Fruit fly (Drosophila melanogaster): ENCODE measurements around the gene east.

east gene

dm6 chrX:2010010-2010873 lies at the start of gene east:
Gene east, plus strand, starts transcription at chrX:2010860.
- no peak for TF ChIP-seq CG8478 (optimal IDR thresholded peaks at IDR 0.05)
- TF ChIP-seq psq (optimal IDR thresholded peaks at IDR 0.05): peak; percentile 15
- no peak for TF ChIP-seq usp (GFP tag; optimal IDR thresholded peaks at IDR 0.05)
- no peak for TF ChIP-seq pan (optimal IDR thresholded peaks at IDR 0.05)
- TF ChIP-seq EcR (GFP tag; optimal IDR thresholded peaks at IDR 0.05): no peak
- peak; percentile 72 for TF ChIP-seq Dll (optimal IDR thresholded peaks at IDR 0.05)

DNA sequence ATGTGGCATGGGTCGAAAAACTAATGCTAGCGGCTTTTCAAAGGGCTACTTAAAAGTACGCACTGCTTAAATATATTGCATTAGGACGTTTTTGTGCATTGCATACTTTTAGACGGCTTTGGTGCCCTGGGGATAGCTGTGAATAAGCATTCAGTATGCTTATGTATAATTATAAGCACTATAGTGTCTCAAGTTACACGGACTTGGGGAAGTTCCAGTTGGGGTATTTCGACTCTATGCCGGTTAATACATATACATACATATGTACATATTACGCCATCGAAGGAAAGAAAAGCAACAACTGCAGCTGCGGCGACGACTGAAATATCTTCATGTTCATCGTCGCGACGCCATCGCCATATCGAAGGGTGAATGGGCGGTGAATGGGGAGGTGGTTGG lies 47.5 kb upstream of the east start:
- no peak for TF ChIP-seq pan (optimal IDR thresholded peaks at IDR 0.05)
- no peak for TF ChIP-seq EcR (GFP tag; optimal IDR thresholded peaks at IDR 0.05)
- TF ChIP-seq CG8478 (optimal IDR thresholded peaks at IDR 0.05): no peak
- TF ChIP-seq Dll (optimal IDR thresholded peaks at IDR 0.05): no peak
- TF ChIP-seq psq (optimal IDR thresholded peaks at IDR 0.05): no peak
- TF ChIP-seq usp (GFP tag; optimal IDR thresholded peaks at IDR 0.05): no peak

DNA sequence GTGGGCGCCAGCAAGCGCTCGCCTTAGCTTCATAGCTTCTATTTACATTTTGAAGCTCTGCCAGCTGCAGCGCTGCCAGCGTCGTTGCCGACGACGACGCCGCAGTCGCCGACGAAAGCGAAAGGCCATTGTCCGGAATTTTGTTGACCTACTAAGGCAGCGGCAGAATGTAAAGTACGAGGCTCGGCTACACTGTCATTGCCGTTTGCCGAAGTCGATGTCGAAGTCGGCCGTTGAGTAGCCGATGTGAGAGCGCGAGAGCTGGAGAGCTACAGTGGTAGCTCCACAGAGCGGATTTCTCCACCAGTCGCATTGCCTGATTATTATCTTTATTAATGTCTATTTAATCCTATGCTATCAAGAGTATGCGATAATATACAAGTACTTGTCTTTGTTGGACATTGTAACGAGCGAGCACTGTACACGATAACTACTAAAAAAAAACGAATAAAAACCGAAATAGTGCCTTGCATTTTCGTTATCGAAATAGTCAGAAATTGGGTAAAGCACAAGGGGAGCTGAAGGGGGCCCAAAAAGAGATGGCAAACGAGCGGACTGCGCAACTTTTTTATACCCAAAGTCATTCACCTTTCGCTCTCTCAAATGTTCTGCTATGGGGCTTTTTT lies 47.0 kb upstream of the east start:
- TF ChIP-seq psq (optimal IDR thresholded peaks at IDR 0.05) (no peak), EcR (GFP tag; optimal IDR thresholded peaks at IDR 0.05) (peak in 1 of 2 experiments; percentile 7)

DNA sequence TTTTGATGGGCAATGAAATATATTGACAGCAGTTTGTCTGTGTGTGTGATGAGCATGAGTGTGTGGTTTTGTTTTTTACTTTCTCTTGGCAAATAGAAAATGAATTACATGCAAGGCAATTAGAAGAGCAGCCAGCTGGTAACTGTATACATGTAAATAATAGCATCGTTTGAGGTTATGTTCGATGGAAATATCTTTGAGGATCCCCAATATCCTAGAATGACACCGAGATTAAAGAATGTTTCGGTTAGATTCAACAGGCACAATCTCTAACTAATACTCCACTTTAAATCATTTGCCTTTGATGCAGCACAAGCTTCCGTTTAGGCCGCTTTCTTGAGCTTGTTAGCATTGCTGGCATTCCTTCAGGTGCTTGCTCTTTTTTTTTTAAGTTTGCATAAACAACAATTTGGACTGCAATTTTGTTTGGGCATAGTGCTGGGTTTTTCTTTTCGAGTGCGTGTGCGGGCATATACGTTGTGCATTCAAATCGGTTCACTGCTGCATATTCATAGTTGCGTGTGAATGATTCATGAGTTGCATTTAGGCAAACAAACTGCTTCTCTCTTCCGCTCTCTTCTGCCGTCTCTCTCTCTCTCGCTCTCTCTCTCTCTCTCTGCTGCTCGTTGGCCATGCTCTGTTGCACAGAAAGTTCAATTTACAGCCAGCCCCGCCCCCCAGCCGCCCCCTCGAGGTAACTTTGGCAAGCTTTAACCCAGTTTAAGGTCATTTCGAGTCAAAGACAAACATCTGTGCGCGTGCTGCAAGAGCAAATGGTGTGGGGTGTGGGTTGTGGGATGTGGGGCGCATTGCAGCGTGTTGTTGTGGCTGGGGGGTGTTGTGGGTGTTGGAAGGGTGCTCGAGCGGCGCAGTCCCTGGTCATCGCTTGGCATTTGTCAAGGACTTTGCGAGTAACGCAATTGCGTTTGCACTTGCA lies 46.0 kb upstream of the east start:
- TF ChIP-seq Dll (optimal IDR thresholded peaks at IDR 0.05) (peak; percentile 8), usp (GFP tag; optimal IDR thresholded peaks at IDR 0.05) (no peak)

DNA sequence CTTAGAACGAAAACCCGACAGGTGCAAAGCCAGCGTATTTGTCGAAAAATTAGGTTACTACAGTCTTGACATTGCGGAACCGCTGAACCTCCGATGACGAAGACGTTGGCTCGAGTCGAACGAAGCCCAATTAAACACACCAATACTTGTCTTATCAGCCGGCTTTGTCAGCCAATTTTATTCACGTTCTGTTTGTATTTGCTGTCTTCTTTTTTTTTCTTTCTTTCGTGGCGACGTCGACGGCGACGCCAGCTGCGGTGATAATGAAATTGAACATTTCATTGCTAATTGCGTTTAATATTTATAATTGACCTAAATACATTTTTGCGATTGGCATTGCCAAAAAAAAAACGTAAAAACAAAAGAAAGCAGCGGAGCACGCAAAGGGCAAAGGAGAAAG lies 45.1 kb upstream of the east start:
- TF ChIP-seq usp (GFP tag; optimal IDR thresholded peaks at IDR 0.05) (no peak), CG8478 (optimal IDR thresholded peaks at IDR 0.05) (no peak), Dll (optimal IDR thresholded peaks at IDR 0.05) (no peak), pan (optimal IDR thresholded peaks at IDR 0.05) (no peak), EcR (GFP tag; optimal IDR thresholded peaks at IDR 0.05) (no peak), psq (optimal IDR thresholded peaks at IDR 0.05) (no peak)

DNA sequence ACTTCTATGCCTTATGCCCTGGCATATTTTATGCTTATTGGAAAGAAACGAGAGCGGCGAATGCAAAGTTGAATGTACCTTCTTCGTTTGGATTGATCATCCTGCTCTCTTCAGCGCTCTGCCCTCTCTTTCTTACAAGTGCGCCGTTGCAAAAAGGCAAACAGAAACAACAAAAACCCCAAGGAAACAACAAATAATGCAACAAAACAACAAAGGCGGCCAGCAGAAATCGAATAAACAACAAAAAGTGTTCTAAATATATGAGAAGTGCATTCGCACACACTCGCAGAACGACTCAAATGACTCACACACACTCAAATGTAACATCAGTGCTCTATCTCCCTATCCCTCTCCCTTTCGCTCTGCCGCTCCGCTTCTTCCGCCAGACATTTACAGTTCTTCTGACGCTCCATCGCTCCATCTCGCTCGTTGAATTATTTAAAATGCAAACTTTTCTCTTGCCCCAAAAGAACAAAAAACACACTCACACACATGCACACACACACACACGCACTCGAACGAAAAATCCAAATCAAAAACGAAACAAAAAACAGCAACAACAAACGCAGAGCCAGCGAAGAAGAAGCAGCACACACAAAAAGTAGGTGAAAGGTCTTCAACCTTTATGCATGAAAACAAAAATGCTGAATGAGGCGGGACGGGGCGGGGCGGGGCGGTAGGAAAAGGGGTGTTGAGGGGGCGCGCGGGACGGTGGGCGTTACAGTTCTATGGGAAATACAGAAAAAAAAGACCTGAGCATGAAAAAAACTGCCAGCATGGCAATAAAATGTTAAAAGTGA lies 44.5 kb upstream of the east start:
- peak; percentile 3 for TF ChIP-seq Dll (optimal IDR thresholded peaks at IDR 0.05)
- TF ChIP-seq EcR (GFP tag; optimal IDR thresholded peaks at IDR 0.05): peak in 1 of 2 experiments; percentile 55
- TF ChIP-seq CG8478 (optimal IDR thresholded peaks at IDR 0.05): no peak

DNA sequence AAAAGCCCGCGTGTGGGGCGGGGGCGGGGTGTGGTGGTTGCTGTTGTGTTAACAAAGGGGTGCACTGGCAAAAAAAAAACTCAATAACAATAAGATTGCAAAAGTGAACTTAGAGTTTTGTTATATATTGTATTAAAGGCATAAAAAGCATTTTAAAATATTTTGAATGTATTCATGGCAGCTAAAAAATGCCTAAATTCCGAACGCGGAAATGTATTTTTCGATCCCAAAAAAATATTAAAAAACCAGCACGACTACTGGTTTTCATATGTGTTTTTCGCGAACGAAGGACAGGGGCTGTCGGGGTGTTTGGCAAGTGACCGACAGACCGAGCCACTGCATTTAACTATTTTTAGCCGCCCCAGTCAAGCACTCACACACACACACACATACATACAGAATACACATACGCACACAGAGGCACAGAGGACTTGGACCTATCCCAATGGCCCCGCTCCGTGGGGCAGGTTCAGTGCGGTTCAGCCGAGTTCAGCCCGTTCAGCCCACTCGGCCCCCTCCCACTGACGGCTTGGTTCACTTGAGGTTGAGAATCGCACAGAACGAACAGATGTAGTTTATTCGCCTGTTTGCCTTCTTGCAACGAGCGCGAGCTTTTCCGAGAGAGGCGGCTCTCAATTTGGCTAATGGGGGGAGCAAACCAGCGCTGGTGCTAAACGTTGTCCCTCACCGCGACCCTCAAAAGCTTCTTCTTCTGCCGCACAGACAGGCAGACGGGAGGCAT lies 43.7 kb upstream of the east start:
- no peak for TF ChIP-seq pan (optimal IDR thresholded peaks at IDR 0.05)
- no peak for TF ChIP-seq psq (optimal IDR thresholded peaks at IDR 0.05)
- peak in 1 of 2 experiments; percentile 84 for TF ChIP-seq EcR (GFP tag; optimal IDR thresholded peaks at IDR 0.05)

- TF ChIP-seq psq (optimal IDR thresholded peaks at IDR 0.05) (no peak), CG8478 (optimal IDR thresholded peaks at IDR 0.05) (no peak), pan (optimal IDR thresholded peaks at IDR 0.05) (no peak), EcR (GFP tag; optimal IDR thresholded peaks at IDR 0.05) (no peak), usp (GFP tag; optimal IDR thresholded peaks at IDR 0.05) (no peak), Dll (optimal IDR thresholded peaks at IDR 0.05) (no peak)
These were observed 42.5 kb upstream of the east start for dm6 chrX:1968152-1968551.

DNA sequence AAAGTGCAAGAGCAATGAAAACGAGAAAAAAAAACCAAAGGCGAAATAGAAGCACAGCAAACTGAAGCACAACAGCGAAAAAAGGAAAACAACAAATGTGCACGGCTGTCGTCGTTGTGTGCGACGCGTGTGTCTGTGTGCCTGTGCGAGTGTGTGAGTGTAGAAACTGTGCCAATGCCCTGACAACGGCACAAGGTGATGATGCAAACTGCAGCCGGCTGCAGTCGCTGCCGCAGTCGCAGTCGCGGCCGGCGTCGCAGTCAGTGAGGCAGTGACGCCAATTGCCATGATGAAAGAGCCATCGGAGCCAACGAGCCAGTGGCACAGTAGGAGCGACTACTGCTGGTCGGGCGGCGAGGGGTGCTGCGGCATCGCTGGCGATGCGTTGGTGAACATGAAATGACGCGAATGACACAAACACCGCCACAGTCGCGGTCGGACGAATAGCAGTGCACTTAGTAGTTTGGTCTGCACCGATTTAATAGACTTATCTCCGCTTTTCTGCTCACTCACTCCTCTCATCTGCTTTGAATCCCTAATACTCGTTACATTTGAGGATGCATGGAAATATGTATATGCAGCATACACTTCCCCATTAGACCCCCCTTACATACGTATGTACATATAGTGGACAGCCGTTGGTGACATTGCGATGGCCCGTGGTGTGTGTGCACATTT lies 41.9 kb upstream of the east start:
- TF ChIP-seq Dll (optimal IDR thresholded peaks at IDR 0.05): no peak
- peak in 1 of 2 experiments; percentile 90 for TF ChIP-seq EcR (GFP tag; optimal IDR thresholded peaks at IDR 0.05)
- TF ChIP-seq usp (GFP tag; optimal IDR thresholded peaks at IDR 0.05): no peak
- no peak for TF ChIP-seq pan (optimal IDR thresholded peaks at IDR 0.05)

DNA sequence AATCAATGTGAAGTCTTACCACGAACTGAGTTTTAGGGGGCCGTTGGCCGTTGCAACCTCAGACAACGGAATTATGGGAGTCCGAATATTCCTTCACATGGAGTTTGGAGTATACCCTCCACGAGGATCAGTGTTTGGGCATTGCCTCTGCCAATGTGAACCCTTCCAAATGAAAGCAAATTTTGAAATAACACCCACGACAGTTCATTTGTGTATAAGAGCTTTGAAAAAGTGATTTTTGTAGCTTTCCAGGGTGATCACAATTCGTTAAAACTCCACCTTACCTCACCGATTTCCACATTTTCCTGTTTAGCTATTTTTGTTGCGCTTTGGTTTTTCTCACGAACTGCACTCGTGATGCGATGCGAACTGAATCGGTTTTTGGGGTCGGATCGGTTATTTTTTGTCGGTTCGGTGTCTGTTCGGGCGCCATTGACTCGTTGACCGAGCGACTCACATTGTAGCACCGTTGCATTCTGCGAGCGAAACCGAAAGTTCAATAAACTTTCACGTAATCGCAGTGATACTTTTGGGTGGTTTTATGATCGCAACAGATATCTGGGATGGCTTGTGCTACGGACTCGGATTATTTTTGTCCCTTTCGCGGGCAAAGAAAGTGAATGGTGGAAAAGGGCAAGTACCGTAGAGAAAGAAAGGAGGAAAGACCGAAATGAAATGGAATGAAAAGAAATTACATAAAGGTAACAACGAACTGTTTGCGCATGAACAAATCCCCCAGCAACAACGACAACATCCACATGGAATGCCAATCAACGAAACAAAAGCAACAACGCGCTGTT lies 40.7 kb upstream of the east start:
- TF ChIP-seq EcR (GFP tag; optimal IDR thresholded peaks at IDR 0.05): no peak
- TF ChIP-seq pan (optimal IDR thresholded peaks at IDR 0.05): no peak
- TF ChIP-seq psq (optimal IDR thresholded peaks at IDR 0.05): no peak
- TF ChIP-seq usp (GFP tag; optimal IDR thresholded peaks at IDR 0.05): no peak
- TF ChIP-seq CG8478 (optimal IDR thresholded peaks at IDR 0.05): no peak
- TF ChIP-seq Dll (optimal IDR thresholded peaks at IDR 0.05): no peak

Measured in whole organism.